Worm (Caenorhabditis elegans) whole organism, L3 larva: ENCODE data around the gene T20G5.9.
"Not testable (repeated sequence)": the region's sequence is repeated elsewhere in the genome, so short reads cannot be mapped to it uniquely, and the experiment has no call there.

Experiments
- R02D3.7 ChIP-seq: fragments of 150-350 bp; optimal IDR thresholded peaks from 2 replicates; lab custom pipeline; 2014; ENCODE audit warnings: missing biosample characterization, missing genetic modification characterization
- ZK546.5 ChIP-seq: sonication (generic microtip); optimal IDR thresholded peaks from 2 replicates; lab custom pipeline; 2017; ENCODE audit warnings: missing biosample characterization, missing genetic modification characterization
- aly-2 ChIP-seq: fragments of 150-350 bp; optimal IDR thresholded peaks from 2 replicates; lab custom pipeline; 2014; ENCODE audit warnings: missing biosample characterization, missing genetic modification characterization
- ama-1 ChIP-seq: fragments of 150-350 bp; optimal IDR thresholded peaks from 2 replicates; lab custom pipeline; 2018
- ceh-16 ChIP-seq: sonication (generic microtip); optimal IDR thresholded peaks from 2 replicates; lab custom pipeline; 2017; ENCODE audit warnings: missing biosample characterization, missing genetic modification characterization
- ceh-82 ChIP-seq: fragments of 150-350 bp; optimal IDR thresholded peaks from 2 replicates; lab custom pipeline; 2014; ENCODE audit warnings: missing biosample characterization, missing genetic modification characterization
- ceh-9 ChIP-seq: sonication (generic microtip); optimal IDR thresholded peaks from 2 replicates; lab custom pipeline; 2018; ENCODE audit warnings: missing biosample characterization, missing genetic modification characterization
- egl-5 ChIP-seq: fragments of 150-350 bp; optimal IDR thresholded peaks from 2 replicates; lab custom pipeline; 2017; ENCODE audit warnings: missing biosample characterization, missing genetic modification reagents, missing genetic modification characterization, inconsistent platforms
- elt-1 ChIP-seq: fragments of 150-350 bp; optimal IDR thresholded peaks from 2 replicates; lab custom pipeline; 2014; ENCODE audit warnings: missing biosample characterization, missing genetic modification characterization
- elt-2 ChIP-seq: sonication (generic microtip); optimal IDR thresholded peaks from 2 replicates; lab custom pipeline; 2016; ENCODE audit warnings: missing genetic modification reagents, mild to moderate bottlenecking, missing genetic modification characterization, missing compliant biosample characterization
- elt-3 ChIP-seq, 3 experiments: fragments of 150-350 bp in 1 of 3; sonication (generic microtip) in 2 of 3; optimal IDR thresholded peaks; 2 replicates in 2 of 3; 4 replicates in 1 of 3; lab custom pipeline; 2014 to 2017; ENCODE audit warnings: missing biosample characterization in 3 of 3, missing genetic modification characterization in 3 of 3
- eor-1 ChIP-seq, 2 experiments: fragments of 150-350 bp; optimal IDR thresholded peaks; 2 replicates each; lab custom pipeline; 2014 to 2018; ENCODE audit warnings: missing biosample characterization in 2 of 2, missing genetic modification characterization in 2 of 2
- fkh-10 ChIP-seq: sonication (generic microtip); optimal IDR thresholded peaks from 2 replicates; lab custom pipeline; 2017; ENCODE audit warnings: missing biosample characterization, missing genetic modification reagents, missing genetic modification characterization
- fkh-2 ChIP-seq: fragments of 150-350 bp; optimal IDR thresholded peaks from 2 replicates; lab custom pipeline; 2014; ENCODE audit warnings: missing biosample characterization, missing genetic modification reagents, missing genetic modification characterization
- fos-1 ChIP-seq: fragments of 150-350 bp; optimal IDR thresholded peaks from 2 replicates; lab custom pipeline; 2014; ENCODE audit warnings: missing biosample characterization, missing genetic modification characterization
- hmg-11 ChIP-seq: sonication (generic microtip); optimal IDR thresholded peaks from 2 replicates; lab custom pipeline; 2016; ENCODE audit warnings: missing genetic modification characterization, missing compliant biosample characterization
- jun-1 ChIP-seq: fragments of 150-350 bp; optimal IDR thresholded peaks from 2 replicates; lab custom pipeline; 2014; ENCODE audit warnings: missing biosample characterization, missing genetic modification reagents, missing genetic modification characterization
- lin-15B ChIP-seq: fragments of 150-350 bp; optimal IDR thresholded peaks from 2 replicates; lab custom pipeline; 2014; ENCODE audit warnings: missing biosample characterization, missing genetic modification characterization
- mdl-1 ChIP-seq: fragments of 150-350 bp; optimal IDR thresholded peaks from 2 replicates; lab custom pipeline; 2014; ENCODE audit warnings: missing biosample characterization, missing genetic modification characterization
- mml-1 ChIP-seq: fragments of 150-350 bp; sonication (generic microtip); optimal IDR thresholded peaks from 3 replicates; lab custom pipeline; 2014; ENCODE audit warnings: missing biosample characterization, missing genetic modification characterization
- nhr-12 ChIP-seq: fragments of 150-350 bp; optimal IDR thresholded peaks from 2 replicates; lab custom pipeline; 2014; ENCODE audit warnings: missing biosample characterization, missing genetic modification characterization
- nhr-23 ChIP-seq: fragments of 150-350 bp; optimal IDR thresholded peaks from 2 replicates; lab custom pipeline; 2014; ENCODE audit warnings: missing biosample characterization, missing genetic modification reagents, missing genetic modification characterization
- nhr-25 ChIP-seq: sonication (generic microtip); optimal IDR thresholded peaks from 2 replicates; lab custom pipeline; 2017; ENCODE audit warnings: missing biosample characterization, missing genetic modification characterization
- nhr-28 ChIP-seq: fragments of 150-350 bp; optimal IDR thresholded peaks from 2 replicates; lab custom pipeline; 2014; ENCODE audit warnings: missing biosample characterization, missing genetic modification characterization
- nhr-43 ChIP-seq: sonication (generic microtip); optimal IDR thresholded peaks from 2 replicates; lab custom pipeline; 2016; ENCODE audit warnings: mild to moderate bottlenecking, missing genetic modification characterization, missing compliant biosample characterization; ENCODE audit not compliant: poor library complexity, severe bottlenecking
- nhr-67 ChIP-seq: fragments of 150-350 bp; optimal IDR thresholded peaks from 2 replicates; lab custom pipeline; 2014; ENCODE audit warnings: missing biosample characterization, missing genetic modification characterization
- nhr-76 ChIP-seq: fragments of 150-350 bp; sonication (generic microtip); optimal IDR thresholded peaks from 5 replicates; lab custom pipeline; 2014; ENCODE audit warnings: missing biosample characterization, missing genetic modification characterization
- nhr-77 ChIP-seq: fragments of 150-350 bp; optimal IDR thresholded peaks from 2 replicates; lab custom pipeline; 2014; ENCODE audit warnings: missing biosample characterization, missing genetic modification characterization
- pqm-1 ChIP-seq: fragments of 150-350 bp; optimal IDR thresholded peaks from 2 replicates; lab custom pipeline; 2017; ENCODE audit warnings: missing biosample characterization, missing genetic modification characterization, inconsistent platforms
- sea-2 ChIP-seq: fragments of 150-350 bp; sonication (generic microtip); optimal IDR thresholded peaks from 4 replicates; lab custom pipeline; 2014; ENCODE audit warnings: missing biosample characterization, missing genetic modification reagents, missing genetic modification characterization
- skn-1 ChIP-seq: fragments of 150-350 bp; optimal IDR thresholded peaks from 2 replicates; lab custom pipeline; 2014; ENCODE audit warnings: missing biosample characterization, missing genetic modification characterization
- snpc-4 ChIP-seq: fragments of 150-350 bp; optimal IDR thresholded peaks from 2 replicates; lab custom pipeline; 2014; ENCODE audit warnings: missing biosample characterization, missing genetic modification characterization
- tbx-2 ChIP-seq: sonication (generic microtip); optimal IDR thresholded peaks from 2 replicates; lab custom pipeline; 2016; ENCODE audit warnings: mild to moderate bottlenecking, missing genetic modification characterization, missing compliant biosample characterization
- unc-62 ChIP-seq: fragments of 150-350 bp; sonication (generic microtip); optimal IDR thresholded peaks from 4 replicates; lab custom pipeline; 2014; ENCODE audit warnings: missing biosample characterization, missing genetic modification reagents, missing genetic modification characterization
- zag-1 ChIP-seq: fragments of 150-350 bp; optimal IDR thresholded peaks from 2 replicates; lab custom pipeline; 2014; ENCODE audit warnings: missing biosample characterization, missing genetic modification characterization
- ztf-4 ChIP-seq: fragments of 150-350 bp; optimal IDR thresholded peaks from 2 replicates; lab custom pipeline; 2014; ENCODE audit warnings: missing biosample characterization, missing genetic modification characterization

Gene T20G5.9

DNA sequence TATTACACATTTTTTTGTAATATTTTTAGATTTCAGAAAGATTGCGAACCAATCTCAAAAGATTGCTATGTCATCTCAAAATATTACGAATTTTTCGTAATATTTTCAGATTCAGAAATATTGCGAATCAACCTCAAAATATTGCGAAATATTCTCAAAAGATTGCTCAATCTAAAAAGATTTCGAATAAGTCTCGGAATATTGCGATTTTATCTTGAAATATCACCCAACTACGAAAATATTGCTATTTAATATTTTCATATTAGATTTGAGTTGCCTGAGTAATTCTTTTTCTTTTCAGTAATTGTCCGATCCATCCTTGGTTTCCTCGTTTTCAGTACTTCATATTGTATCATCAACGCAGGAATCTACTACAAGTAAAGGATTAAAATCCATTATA, 12.2 kb downstream of the T20G5.9 start, which contains the start of gene Y70G10A.4:
Gene Y70G10A.4, plus strand, starts transcription at position 301 of the 400 bp plus-strand sequence.
- not testable (repeated sequence) for TF ChIP-seq zag-1, nhr-43, mdl-1 (tag; lab: Kevin White, UChicago)
- TF ChIP-seq, all 47 proteins: peak for 0; not testable (repeated sequence) for 47

- TF ChIP-seq ceh-16 (no peak), nhr-77 (tag; lab: Kevin White, UChicago) (no peak), nhr-12 (tag; lab: Kevin White, UChicago) (no peak), eor-1 (tag; optimal IDR thresholded peaks at IDR 0.05; lab: Kevin White, UChicago) (no peak)
Measured at ce11 chrIII:10231641-10232040, 22.0 kb downstream of the T20G5.9 start.

DNA sequence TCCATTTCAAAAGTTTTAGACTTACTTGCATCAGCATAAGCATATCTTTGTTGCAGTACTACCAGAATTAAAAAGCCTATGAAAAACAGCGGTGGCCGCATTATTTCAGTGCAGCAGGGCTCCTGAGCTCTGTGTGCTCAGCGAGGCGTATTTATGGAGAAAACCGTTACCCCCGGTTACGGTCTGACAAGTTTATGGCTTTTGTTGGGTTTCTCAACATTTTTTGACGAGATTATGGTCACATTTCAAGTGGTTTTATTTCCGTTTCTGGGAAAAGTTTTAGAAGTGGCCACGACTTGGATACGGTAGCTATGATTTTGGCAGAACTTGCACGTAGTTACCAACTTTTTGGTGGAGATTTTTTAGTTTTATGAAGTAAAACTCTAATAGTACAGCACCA, 24.3 kb downstream of the T20G5.9 start, which contains the start of gene paml-1:
Gene paml-1, minus strand, starts transcription at position 101 of the 400 bp plus-strand sequence.
- TF ChIP-seq nhr-25 (tag; lab: Kevin White, UChicago) (no peak), aly-2 (tag; lab: Kevin White, UChicago) (no peak), nhr-77 (tag; lab: Kevin White, UChicago) (no peak), hmg-11 (tag; lab: Kevin White, UChicago) (no peak), elt-1 (tag; lab: Kevin White, UChicago) (no peak), fos-1 (tag; lab: Kevin White, UChicago) (no peak), nhr-28 (no peak), eor-1 (tag; optimal IDR thresholded peaks at IDR 0.05; lab: Kevin White, UChicago) (no peak), nhr-67 (no peak), pqm-1 (tag; lab: Kevin White, UChicago) (no peak), mdl-1 (tag; lab: Kevin White, UChicago) (no peak), sea-2 (GFP tag; lab: Kevin White, UChicago) (no peak), tbx-2 (tag; lab: Kevin White, UChicago) (no peak), fkh-2 (tag; lab: Kevin White, UChicago) (no peak)

ce11 chrIII:10236291-10236871, 26.7 kb downstream of the T20G5.9 start:
- TF ChIP-seq fos-1 (tag; lab: Kevin White, UChicago): no peak
- no peak for TF ChIP-seq skn-1 (tag; lab: Kevin White, UChicago)
- no peak for TF ChIP-seq unc-62 (GFP tag; lab: Kevin White, UChicago)
- peak in 1 of 3 experiments; percentile 61 for TF ChIP-seq elt-3 (tag; optimal IDR thresholded peaks at IDR 0.05; lab: Kevin White, UChicago)
- TF ChIP-seq mdl-1 (tag; lab: Kevin White, UChicago): no peak
- no peak for TF ChIP-seq ZK546.5
- TF ChIP-seq mml-1: no peak
- TF ChIP-seq fkh-10: no peak
- TF ChIP-seq R02D3.7 (tag; lab: Kevin White, UChicago): no peak
- TF ChIP-seq nhr-28: no peak
- TF ChIP-seq pqm-1 (tag; lab: Kevin White, UChicago): no peak
- peak; percentile 25 for TF ChIP-seq nhr-25 (tag; lab: Kevin White, UChicago)
- peak; percentile 37 for TF ChIP-seq ama-1 (lab: Kevin White, UChicago)
- no peak for TF ChIP-seq lin-15B (tag; lab: Kevin White, UChicago)
- peak; percentile 16 for TF ChIP-seq ztf-4 (tag; lab: Kevin White, UChicago)
- no peak for TF ChIP-seq hmg-11 (tag; lab: Kevin White, UChicago)
- no peak for TF ChIP-seq egl-5 (tag; lab: Kevin White, UChicago)
- no peak for TF ChIP-seq eor-1 (tag; optimal IDR thresholded peaks at IDR 0.05; lab: Kevin White, UChicago)
- TF ChIP-seq jun-1 (tag; lab: Kevin White, UChicago): no peak
- no peak for TF ChIP-seq ceh-82 (tag; lab: Kevin White, UChicago)
- peak; percentile 9 for TF ChIP-seq nhr-43 (tag; lab: Kevin White, UChicago)
- TF ChIP-seq ceh-9 (tag; lab: Kevin White, UChicago): no peak

DNA sequence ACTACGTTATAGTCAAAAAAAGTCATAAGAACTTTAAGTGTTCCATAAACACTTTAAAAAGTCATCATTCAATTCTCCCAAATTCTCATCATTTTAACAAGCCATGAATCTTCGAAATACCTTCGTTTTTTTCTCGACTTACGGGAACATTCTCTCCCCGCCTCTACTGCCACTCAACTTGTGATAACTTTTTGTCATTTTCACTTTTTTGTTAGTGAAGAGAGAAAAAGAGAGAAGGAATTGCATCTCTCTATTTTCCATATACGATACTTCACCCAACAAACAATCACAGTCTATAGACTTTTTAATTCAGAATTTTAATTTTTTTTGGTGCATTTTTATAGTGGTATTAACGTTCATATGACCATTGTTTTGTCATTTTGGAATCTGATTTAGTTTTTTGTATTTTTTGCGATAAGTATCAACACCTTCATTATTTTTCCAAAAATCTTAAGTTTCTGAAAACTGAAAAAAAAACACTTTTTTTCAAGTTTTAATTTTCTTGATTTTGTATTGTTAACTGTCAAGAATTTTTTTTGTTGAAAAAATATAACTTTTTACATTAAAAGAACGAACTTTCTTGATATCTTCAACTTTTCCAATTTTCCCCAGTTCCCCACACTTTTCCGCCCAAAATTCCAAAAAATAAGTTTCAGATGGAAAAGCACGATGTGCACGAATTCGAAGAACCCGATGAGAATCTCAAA, 29.0 kb downstream of the T20G5.9 start, which contains the start of gene Y70G10A.3:
Gene Y70G10A.3, plus strand, starts transcription at position 657 of the 707 bp plus-strand sequence.
- TF ChIP-seq unc-62 (GFP tag; lab: Kevin White, UChicago): no peak
- TF ChIP-seq eor-1 (tag; optimal IDR thresholded peaks at IDR 0.05; lab: Kevin White, UChicago): no peak
- TF ChIP-seq elt-2: no peak
- TF ChIP-seq aly-2 (tag; lab: Kevin White, UChicago): no peak
- TF ChIP-seq nhr-23: no peak
- TF ChIP-seq egl-5 (tag; lab: Kevin White, UChicago): no peak
- TF ChIP-seq zag-1 (tag; lab: Kevin White, UChicago): no peak
- TF ChIP-seq lin-15B (tag; lab: Kevin White, UChicago): no peak
- TF ChIP-seq mdl-1 (tag; lab: Kevin White, UChicago): no peak
- no peak for TF ChIP-seq nhr-12 (tag; lab: Kevin White, UChicago)
- no peak for TF ChIP-seq nhr-76 (tag; lab: Kevin White, UChicago)
- no peak for TF ChIP-seq R02D3.7 (tag; lab: Kevin White, UChicago)
- TF ChIP-seq ztf-4 (tag; lab: Kevin White, UChicago): no peak
- TF ChIP-seq tbx-2 (tag; lab: Kevin White, UChicago): no peak
- TF ChIP-seq ceh-9 (tag; lab: Kevin White, UChicago): no peak
- no peak for TF ChIP-seq ama-1 (lab: Kevin White, UChicago)
- TF ChIP-seq snpc-4 (tag; lab: Kevin White, UChicago): no peak
- TF ChIP-seq sea-2 (GFP tag; lab: Kevin White, UChicago): no peak
- TF ChIP-seq, all 47 proteins: peak for 0
